Fruit fly (Drosophila melanogaster) whole organism, embryonic: Measurements from ENCODE around the gene pbl.

Source experiments
- ATbp ChIP-seq: fragments of 200-800 bp; sonication (Bioruptor generic); optimal IDR thresholded peaks from 2 replicates; lab custom pipeline; 2017; ENCODE audit warnings: missing biosample characterization, mild to moderate bottlenecking, missing genetic modification characterization, missing genetic modification reagents
- Atf3 ChIP-seq: fragments of 200-800 bp; sonication (Bioruptor generic); optimal IDR thresholded peaks from 3 replicates; lab custom pipeline; 2016; ENCODE audit warnings: missing biosample characterization, missing genetic modification characterization
- CG10543 ChIP-seq: fragments of 200-800 bp; sonication (Bioruptor generic); optimal IDR thresholded peaks from 3 replicates; lab custom pipeline; 2017; ENCODE audit warnings: missing biosample characterization, mild to moderate bottlenecking, missing genetic modification characterization, moderate library complexity
- CG11504 ChIP-seq: fragments of 200-800 bp; sonication (Bioruptor generic); optimal IDR thresholded peaks from 3 replicates; lab custom pipeline; 2019; ENCODE audit warnings: missing biosample characterization, mild to moderate bottlenecking, missing genetic modification characterization, moderate library complexity
- CG11695 ChIP-seq: fragments of 200-800 bp; sonication (Bioruptor generic); IDR thresholded peaks from 3 replicates; pipeline ENCODE4 v1.3.6; 2022; ENCODE audit warnings: missing biosample characterization, missing genetic modification characterization
- CG11723 ChIP-seq: fragments of 200-800 bp; sonication (Bioruptor generic); optimal IDR thresholded peaks from 2 replicates; lab custom pipeline; 2017; ENCODE audit warnings: missing biosample characterization, mild to moderate bottlenecking, missing genetic modification characterization
- CG15696 ChIP-seq: fragments of 200-800 bp; sonication (Bioruptor generic); optimal IDR thresholded peaks from 2 replicates; lab custom pipeline; 2019; ENCODE audit warnings: missing biosample characterization, mild to moderate bottlenecking, missing genetic modification characterization, moderate library complexity
- CG1602 ChIP-seq: fragments of 200-800 bp; sonication (Bioruptor generic); optimal IDR thresholded peaks from 3 replicates; lab custom pipeline; 2016; ENCODE audit warnings: missing biosample characterization, missing genetic modification characterization
- CG16863 ChIP-seq: fragments of 200-800 bp; sonication (Bioruptor generic); optimal IDR thresholded peaks from 3 replicates; lab custom pipeline; 2016; ENCODE audit warnings: missing biosample characterization, missing genetic modification characterization
- CG17361 ChIP-seq: fragments of 200-800 bp; sonication (Bioruptor generic); IDR thresholded peaks from 3 replicates; pipeline ENCODE4 v1.3.6; 2022; ENCODE audit warnings: missing biosample characterization, missing genetic modification characterization
- CG18262 ChIP-seq: fragments of 200-800 bp; optimal IDR thresholded peaks from 3 replicates; lab custom pipeline; 2019; ENCODE audit warnings: missing biosample characterization, mild to moderate bottlenecking, missing genetic modification characterization, moderate library complexity
- CG18476 ChIP-seq: fragments of 200-800 bp; sonication (Bioruptor generic); optimal IDR thresholded peaks from 2 replicates; lab custom pipeline; 2016; ENCODE audit warnings: missing biosample characterization, mild to moderate bottlenecking, missing genetic modification characterization
- CG31441 ChIP-seq: fragments of 200-800 bp; sonication (Bioruptor generic); IDR thresholded peaks from 2 replicates; pipeline ENCODE4 v1.3.6; 2022; ENCODE audit warnings: missing biosample characterization, missing genetic modification characterization
- CG3407 ChIP-seq: fragments of 200-800 bp; sonication (Bioruptor generic); optimal IDR thresholded peaks from 2 replicates; lab custom pipeline; 2018; ENCODE audit warnings: missing biosample characterization, mild to moderate bottlenecking, missing genetic modification characterization
- CG34422 ChIP-seq: fragments of 200-800 bp; sonication (Bioruptor generic); IDR thresholded peaks from 3 replicates; pipeline ENCODE4 v1.3.6; 2022; ENCODE audit warnings: missing biosample characterization, missing genetic modification characterization
- CG5245 ChIP-seq: fragments of 200-800 bp; sonication (Bioruptor generic); optimal IDR thresholded peaks from 3 replicates; lab custom pipeline; 2016; ENCODE audit warnings: missing biosample characterization, missing genetic modification characterization
- CG5953 ChIP-seq: fragments of 200-800 bp; sonication (Bioruptor generic); IDR thresholded peaks from 2 replicates; pipeline ENCODE4 v1.3.6; 2022; ENCODE audit warnings: missing biosample characterization, missing genetic modification characterization
- CG7786 ChIP-seq: fragments of 200-800 bp; sonication (Bioruptor generic); optimal IDR thresholded peaks from 2 replicates; lab custom pipeline; 2016; ENCODE audit warnings: missing biosample characterization, missing genetic modification characterization
- CG9437 ChIP-seq: fragments of 200-800 bp; sonication (Bioruptor generic); optimal IDR thresholded peaks from 2 replicates; lab custom pipeline; 2018; ENCODE audit warnings: missing biosample characterization, mild to moderate bottlenecking, missing genetic modification characterization
- Chrac-16 ChIP-seq: fragments of 200-800 bp; sonication (Bioruptor generic); optimal IDR thresholded peaks from 3 replicates; lab custom pipeline; 2016; ENCODE audit warnings: missing biosample characterization, missing genetic modification characterization
- Hmr ChIP-seq: fragments of 200-800 bp; sonication (Bioruptor generic); optimal IDR thresholded peaks from 3 replicates; lab custom pipeline; 2017; ENCODE audit warnings: mild to moderate bottlenecking, missing biosample characterization, missing genetic modification reagents, missing genetic modification characterization
- Hr3 ChIP-seq: fragments of 200-800 bp; sonication (Bioruptor generic); optimal IDR thresholded peaks from 3 replicates; lab custom pipeline; 2016; ENCODE audit warnings: missing biosample characterization, missing genetic modification characterization
- Meics ChIP-seq: fragments of 200-800 bp; sonication (Bioruptor generic); optimal IDR thresholded peaks from 2 replicates; lab custom pipeline; 2017; ENCODE audit warnings: missing biosample characterization, mild to moderate bottlenecking, missing genetic modification characterization
- Nf-YC ChIP-seq: fragments of 200-800 bp; optimal IDR thresholded peaks from 3 replicates; lab custom pipeline; 2019; ENCODE audit warnings: missing biosample characterization, mild to moderate bottlenecking, missing genetic modification characterization, moderate library complexity
- NfI ChIP-seq: fragments of 200-800 bp; sonication (Bioruptor generic); optimal IDR thresholded peaks from 3 replicates; lab custom pipeline; 2018; ENCODE audit warnings: missing biosample characterization, mild to moderate bottlenecking, missing genetic modification characterization, moderate library complexity
- Rfx ChIP-seq: fragments of 200-800 bp; sonication (Bioruptor generic); IDR thresholded peaks from 2 replicates; pipeline ENCODE4 v1.3.6; 2022; ENCODE audit warnings: missing biosample characterization, missing genetic modification characterization
- Side ChIP-seq: fragments of 200-800 bp; sonication (Bioruptor generic); optimal IDR thresholded peaks from 2 replicates; lab custom pipeline; 2016; ENCODE audit warnings: missing biosample characterization, missing genetic modification characterization
- Six4 ChIP-seq: fragments of 200-800 bp; sonication (Bioruptor generic); optimal IDR thresholded peaks from 2 replicates; lab custom pipeline; 2016; ENCODE audit warnings: missing biosample characterization, missing genetic modification characterization
- Usf ChIP-seq: fragments of 200-800 bp; sonication (Bioruptor generic); optimal IDR thresholded peaks from 2 replicates; lab custom pipeline; 2017; ENCODE audit warnings: missing genotype, missing biosample characterization, missing genetic modification characterization
- abd-A ChIP-seq: fragments of 200-800 bp; sonication (Bioruptor generic); optimal IDR thresholded peaks from 3 replicates; lab custom pipeline; 2019; ENCODE audit warnings: missing biosample characterization, mild to moderate bottlenecking, missing genetic modification characterization, moderate library complexity
- ac ChIP-seq: fragments of 200-800 bp; sonication (Bioruptor generic); optimal IDR thresholded peaks from 3 replicates; lab custom pipeline; 2017; ENCODE audit warnings: missing biosample characterization, mild to moderate bottlenecking, missing genetic modification characterization
- chif ChIP-seq, 2 experiments: fragments of 200-800 bp; sonication (Bioruptor generic); optimal IDR thresholded peaks; 3 replicates each; lab custom pipeline; 2016; ENCODE audit warnings: missing biosample characterization in 2 of 2, missing genetic modification characterization in 2 of 2
- crol ChIP-seq: fragments of 200-800 bp; sonication (Bioruptor generic); IDR thresholded peaks from 2 replicates; pipeline ENCODE4 v1.3.6; 2022; ENCODE audit warnings: missing biosample characterization, missing genetic modification characterization
- dan ChIP-seq: fragments of 200-800 bp; sonication (Bioruptor generic); IDR thresholded peaks from 2 replicates; pipeline ENCODE4 v1.3.6; 2022; ENCODE audit warnings: missing biosample characterization, missing genetic modification characterization
- emc ChIP-seq: fragments of 200-800 bp; sonication (Bioruptor generic); optimal IDR thresholded peaks from 2 replicates; lab custom pipeline; 2016; ENCODE audit warnings: missing biosample characterization, missing genetic modification characterization
- ewg ChIP-seq: fragments of 200-800 bp; sonication (Bioruptor generic); optimal IDR thresholded peaks from 3 replicates; lab custom pipeline; 2017; ENCODE audit warnings: mild to moderate bottlenecking, missing biosample characterization, missing genetic modification reagents, missing genetic modification characterization
- fd3F ChIP-seq: fragments of 200-800 bp; sonication (Bioruptor generic); optimal IDR thresholded peaks from 2 replicates; lab custom pipeline; 2018; ENCODE audit warnings: missing biosample characterization, mild to moderate bottlenecking, missing genetic modification characterization, moderate library complexity
- fd96Cb ChIP-seq: fragments of 200-800 bp; sonication (Bioruptor generic); optimal IDR thresholded peaks from 2 replicates; lab custom pipeline; 2018; ENCODE audit warnings: missing biosample characterization, mild to moderate bottlenecking, missing genetic modification characterization, moderate library complexity
- lmd ChIP-seq: fragments of 200-800 bp; sonication (Bioruptor generic); IDR thresholded peaks from 2 replicates; pipeline ENCODE4 v1.3.6; 2022; ENCODE audit warnings: missing biosample characterization, missing genetic modification characterization
- nmo ChIP-seq: fragments of 200-800 bp; sonication (Bioruptor generic); optimal IDR thresholded peaks from 2 replicates; lab custom pipeline; 2018; ENCODE audit warnings: missing biosample characterization, mild to moderate bottlenecking, missing genetic modification characterization, moderate library complexity
- salm ChIP-seq: fragments of 200-800 bp; sonication (Bioruptor generic); optimal IDR thresholded peaks from 2 replicates; lab custom pipeline; 2018; ENCODE audit warnings: missing biosample characterization, mild to moderate bottlenecking, missing genetic modification characterization
- scrt ChIP-seq: fragments of 200-800 bp; sonication (Bioruptor generic); optimal IDR thresholded peaks from 2 replicates; lab custom pipeline; 2018; ENCODE audit warnings: missing biosample characterization, mild to moderate bottlenecking, missing genetic modification characterization, moderate library complexity
- seq ChIP-seq: fragments of 200-800 bp; sonication (Bioruptor generic); IDR thresholded peaks from 2 replicates; pipeline ENCODE4 v1.3.6; 2022; ENCODE audit warnings: missing biosample characterization, missing genetic modification characterization
- slou ChIP-seq: fragments of 200-800 bp; sonication (Bioruptor generic); optimal IDR thresholded peaks from 3 replicates; lab custom pipeline; 2016; ENCODE audit warnings: missing biosample characterization, missing genetic modification characterization
- stc ChIP-seq: fragments of 200-800 bp; sonication (Bioruptor generic); IDR thresholded peaks from 2 replicates; pipeline ENCODE4 v1.3.6; 2022; ENCODE audit warnings: missing biosample characterization, missing genetic modification characterization
- trh ChIP-seq: fragments of 200-800 bp; sonication (Bioruptor generic); optimal IDR thresholded peaks from 2 replicates; lab custom pipeline; 2016; ENCODE audit warnings: missing biosample characterization, missing genetic modification characterization
- ttk ChIP-seq: fragments of 200-800 bp; sonication (Bioruptor generic); IDR thresholded peaks from 2 replicates; pipeline ENCODE4 v2.1.2; 2022; ENCODE audit warnings: missing biosample characterization, missing genetic modification characterization
- unpg ChIP-seq: fragments of 200-800 bp; sonication (Bioruptor generic); optimal IDR thresholded peaks from 3 replicates; lab custom pipeline; 2018; ENCODE audit warnings: missing biosample characterization, mild to moderate bottlenecking, missing genetic modification characterization, moderate library complexity
- zen ChIP-seq: fragments of 200-800 bp; sonication (Bioruptor generic); optimal IDR thresholded peaks from 3 replicates; lab custom pipeline; 2018; ENCODE audit warnings: missing biosample characterization, mild to moderate bottlenecking, missing genetic modification characterization, moderate library complexity

The pbl gene

dm6 chr3L:7875606-7876366 is 36.0 kb downstream of the pbl start (continued):
- TF ChIP-seq trh (GFP tag; lab: Kevin White, UChicago) (peak; percentile 23), Meics (GFP tag; lab: Kevin White, UChicago) (peak; percentile 51), slou (no peak), ac (no peak), CG34422 (peak; percentile 43; the same call in 1 of the 3 replicates), CG11695 (GFP tag; lab: Robert Waterston, UW) (peak; percentile 37; the same call in 1 of the 3 replicates), emc (GFP tag; lab: Kevin White, UChicago) (no peak), Six4 (peak; percentile 62), lmd (GFP tag; lab: Robert Waterston, UW) (peak; percentile 29; the same call in 1 of the 2 replicates), crol (GFP tag; lab: Robert Waterston, UW) (peak; percentile 70; the same call in 1 of the 2 replicates), seq (GFP tag; lab: Robert Waterston, UW) (peak; percentile 60; the same call in 1 of the 2 replicates), CG3407 (GFP tag; lab: Kevin White, UChicago) (peak; percentile 33), fd3F (GFP tag; lab: Kevin White, UChicago) (peak; percentile 19), Nf-YC (tag; lab: Kevin White, UChicago) (peak; percentile 20), CG7786 (no peak), salm (tag; lab: Kevin White, UChicago) (no peak), ewg (GFP tag; lab: Kevin White, UChicago) (peak; percentile 48), CG11723 (GFP tag; lab: Kevin White, UChicago) (peak; percentile 35), nmo (GFP tag; lab: Kevin White, UChicago) (peak; percentile 57), zen (tag; lab: Kevin White, UChicago) (no peak), CG9437 (peak; percentile 47), Usf (GFP tag; lab: Kevin White, UChicago) (peak; percentile 12), scrt (peak; percentile 36), Hmr (GFP tag; lab: Kevin White, UChicago) (peak; percentile 29), CG10543 (GFP tag; lab: Kevin White, UChicago) (peak; percentile 48), CG11504 (tag; lab: Kevin White, UChicago) (peak; percentile 73), CG5953 (GFP tag; lab: Robert Waterston, UW) (no peak), abd-A (tag; lab: Kevin White, UChicago) (no peak), Atf3 (GFP tag; lab: Kevin White, UChicago) (no peak), CG17361 (peak; percentile 78), CG5245 (GFP tag; lab: Kevin White, UChicago) (peak; percentile 5), stc (0 out of 2 replicates have a peak, but pooled peaks have one; percentile 6), chif (GFP tag; optimal IDR thresholded peaks at IDR 0.05; lab: Kevin White, UChicago) (peak in 1 of 2 experiments; percentile 23), ttk (GFP tag; lab: Robert Waterston, UW) (no peak), fd96Cb (tag; lab: Kevin White, UChicago) (peak; percentile 64), Side (GFP tag; lab: Kevin White, UChicago) (no peak), ATbp (GFP tag; lab: Kevin White, UChicago) (no peak), Hr3 (GFP tag; lab: Kevin White, UChicago) (peak; percentile 47), CG18262 (tag; lab: Kevin White, UChicago) (peak; percentile 74), CG18476 (GFP tag; lab: Kevin White, UChicago) (peak; percentile 40), CG15696 (tag; lab: Kevin White, UChicago) (peak; percentile 61), Rfx (GFP tag; lab: Robert Waterston, UW) (peak; percentile 22; the same call in 1 of the 2 replicates), Chrac-16 (GFP tag; lab: Kevin White, UChicago) (peak; percentile 50), CG31441 (GFP tag; lab: Robert Waterston, UW) (peak; percentile 72), NfI (peak; percentile 18), CG16863 (GFP tag; lab: Kevin White, UChicago) (peak; percentile 29), CG1602 (GFP tag; lab: Kevin White, UChicago) (peak; percentile 50), dan (GFP tag; lab: Robert Waterston, UW) (no peak), unpg (GFP tag; lab: Kevin White, UChicago) (peak; percentile 28)
